Worm (Caenorhabditis elegans) whole organism, L3 larva: ENCODE data around the gene hat-1.

Experiments
- R02D3.7 ChIP-seq: fragments of 150-350 bp; optimal IDR thresholded peaks from 2 replicates; lab custom pipeline; 2014; ENCODE audit warnings: missing biosample characterization, missing genetic modification characterization
- ZK546.5 ChIP-seq: sonication (generic microtip); optimal IDR thresholded peaks from 2 replicates; lab custom pipeline; 2017; ENCODE audit warnings: missing biosample characterization, missing genetic modification characterization
- ama-1 ChIP-seq: fragments of 150-350 bp; optimal IDR thresholded peaks from 2 replicates; lab custom pipeline; 2018
- elt-3 ChIP-seq, 3 experiments: fragments of 150-350 bp in 1 of 3; sonication (generic microtip) in 2 of 3; optimal IDR thresholded peaks; 2 replicates in 2 of 3; 4 replicates in 1 of 3; lab custom pipeline; 2014 to 2017; ENCODE audit warnings: missing biosample characterization in 3 of 3, missing genetic modification characterization in 3 of 3
- hmg-11 ChIP-seq: sonication (generic microtip); optimal IDR thresholded peaks from 2 replicates; lab custom pipeline; 2016; ENCODE audit warnings: missing genetic modification characterization, missing compliant biosample characterization
- lin-39 ChIP-seq: fragments of 150-350 bp; optimal IDR thresholded peaks from 2 replicates; lab custom pipeline; 2018; ENCODE audit warnings: missing biosample characterization, missing genetic modification reagents, missing genetic modification characterization
- nhr-12 ChIP-seq: fragments of 150-350 bp; optimal IDR thresholded peaks from 2 replicates; lab custom pipeline; 2014; ENCODE audit warnings: missing biosample characterization, missing genetic modification characterization
- nhr-23 ChIP-seq: fragments of 150-350 bp; optimal IDR thresholded peaks from 2 replicates; lab custom pipeline; 2014; ENCODE audit warnings: missing biosample characterization, missing genetic modification reagents, missing genetic modification characterization
- nhr-28 ChIP-seq: fragments of 150-350 bp; optimal IDR thresholded peaks from 2 replicates; lab custom pipeline; 2014; ENCODE audit warnings: missing biosample characterization, missing genetic modification characterization
- nhr-43 ChIP-seq: sonication (generic microtip); optimal IDR thresholded peaks from 2 replicates; lab custom pipeline; 2016; ENCODE audit warnings: mild to moderate bottlenecking, missing genetic modification characterization, missing compliant biosample characterization; ENCODE audit not compliant: poor library complexity, severe bottlenecking
- nhr-77 ChIP-seq: fragments of 150-350 bp; optimal IDR thresholded peaks from 2 replicates; lab custom pipeline; 2014; ENCODE audit warnings: missing biosample characterization, missing genetic modification characterization
- tbx-2 ChIP-seq: sonication (generic microtip); optimal IDR thresholded peaks from 2 replicates; lab custom pipeline; 2016; ENCODE audit warnings: mild to moderate bottlenecking, missing genetic modification characterization, missing compliant biosample characterization

DNA sequence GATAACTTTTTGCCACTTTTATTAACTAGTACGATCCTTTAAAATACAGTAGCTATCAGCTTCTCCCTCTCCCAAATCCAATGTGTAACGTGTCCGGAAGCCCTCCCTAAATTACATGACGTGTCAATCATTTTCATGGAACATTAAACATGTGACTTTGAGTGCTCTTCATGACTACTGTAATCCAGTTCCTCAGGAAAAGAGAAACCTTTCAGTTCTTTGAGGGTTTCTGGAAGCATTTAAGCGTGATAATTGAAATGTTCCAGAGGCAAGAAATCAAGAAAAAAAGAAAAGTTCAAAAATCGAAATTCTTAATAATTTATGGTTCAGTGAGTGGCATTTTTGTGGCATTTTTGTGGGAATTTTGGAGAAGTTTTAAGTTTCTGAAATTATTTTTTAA, 44.1 kb downstream of the hat-1 start:
- TF ChIP-seq nhr-77 = no peak
- TF ChIP-seq R02D3.7 = no peak
- TF ChIP-seq hmg-11 (tag; lab: Kevin White, UChicago) = no peak
- no peak for TF ChIP-seq nhr-12 (tag; lab: Kevin White, UChicago)
- TF ChIP-seq ama-1 (lab: Kevin White, UChicago) = no peak
- TF ChIP-seq elt-3 (tag; optimal IDR thresholded peaks at IDR 0.05; lab: Kevin White, UChicago) = no peak
- TF ChIP-seq nhr-28 = no peak
- TF ChIP-seq ZK546.5 (tag; lab: Kevin White, UChicago) = no peak
- no peak for TF ChIP-seq nhr-23
- TF ChIP-seq nhr-43 (tag; lab: Kevin White, UChicago) = no peak
- no peak for TF ChIP-seq tbx-2
- TF ChIP-seq lin-39 (tag; lab: Kevin White, UChicago) = no peak
